Worm (Caenorhabditis elegans): ENCODE results near the gene chdh-1.

The chdh-1 gene

ce11 chrII:8744555-8745448, 46.1 kb upstream of the chdh-1 start:
- no peak for TF ChIP-seq ets-4 (tag; optimal IDR thresholded peaks at IDR 0.05)
- TF ChIP-seq ahr-1 (tag; optimal IDR thresholded peaks at IDR 0.05): no peak
- TF ChIP-seq madf-2 (tag; optimal IDR thresholded peaks at IDR 0.05): no peak
- TF ChIP-seq eyg-1 (tag; optimal IDR thresholded peaks at IDR 0.05): no peak
- TF ChIP-seq unc-42 (tag; optimal IDR thresholded peaks at IDR 0.05): no peak
- no peak for TF ChIP-seq elt-4 (tag; optimal IDR thresholded peaks at IDR 0.05)
- TF ChIP-seq gmeb-2 (tag; optimal IDR thresholded peaks at IDR 0.05): no peak
- no peak for TF ChIP-seq T23F11.4 (GFP tag; optimal IDR thresholded peaks at IDR 0.05)
- no peak for TF ChIP-seq ama-1 (optimal IDR thresholded peaks at IDR 0.05)

ce11 chrII:8743379-8744173, 44.8 kb upstream of the chdh-1 start, which contains the start of gene mak-1:
Gene mak-1, plus strand, starts transcription at chrII:8744071.
- no peak for TF ChIP-seq ceh-45 (GFP tag; IDR thresholded peaks at IDR 0.05)
- no peak for TF ChIP-seq lim-6 (tag; optimal IDR thresholded peaks at IDR 0.05)
- no peak for TF ChIP-seq ceh-9 (tag; optimal IDR thresholded peaks at IDR 0.05)
- no peak for TF ChIP-seq hlh-15 (tag; optimal IDR thresholded peaks at IDR 0.05)
- no peak for TF ChIP-seq ceh-14 (tag; optimal IDR thresholded peaks at IDR 0.05)
- peak; percentile 41 for TF ChIP-seq C08G9.2 (tag; optimal IDR thresholded peaks at IDR 0.05)
- peak; percentile 4 for TF ChIP-seq rnt-1 (tag; optimal IDR thresholded peaks at IDR 0.05)
- TF ChIP-seq nfya-1 (tag; optimal IDR thresholded peaks at IDR 0.05): peak; percentile 32
- no peak for TF ChIP-seq ceh-22 (tag; optimal IDR thresholded peaks at IDR 0.05)
- TF ChIP-seq fkh-6 (tag; optimal IDR thresholded peaks at IDR 0.05): no peak
- no peak for TF ChIP-seq fax-1 (tag; optimal IDR thresholded peaks at IDR 0.05)
- no peak for TF ChIP-seq sox-2 (GFP tag; IDR thresholded peaks at IDR 0.05)
- no peak for TF ChIP-seq F13H6.1 (tag; optimal IDR thresholded peaks at IDR 0.05)
- no peak for TF ChIP-seq ttx-3 (tag; optimal IDR thresholded peaks at IDR 0.05)
- no peak for TF ChIP-seq che-1 (tag; optimal IDR thresholded peaks at IDR 0.05)
- TF ChIP-seq ceh-18 (tag; optimal IDR thresholded peaks at IDR 0.05): peak; percentile 68

ce11 chrII:8742972-8743371, 44.2 kb upstream of the chdh-1 start:
- TF ChIP-seq hlh-30 (tag; optimal IDR thresholded peaks at IDR 0.05; ENCODE audit: insufficient read depth) (peak; percentile 25), ceh-48 (tag; optimal IDR thresholded peaks at IDR 0.05) (peak; percentile 2), K09A11.1 (tag; optimal IDR thresholded peaks at IDR 0.05; ENCODE audit: insufficient read depth) (no peak), unc-42 (tag; optimal IDR thresholded peaks at IDR 0.05) (peak; percentile 40)

ce11 chrII:8742006-8742847, 43.5 kb upstream of the chdh-1 start:
- no peak for TF ChIP-seq pqm-1 (tag; optimal IDR thresholded peaks at IDR 0.05)
- TF ChIP-seq odd-2 (tag; optimal IDR thresholded peaks at IDR 0.05): no peak
- no peak for TF ChIP-seq gmeb-2 (tag; optimal IDR thresholded peaks at IDR 0.05)
- TF ChIP-seq fkh-6 (tag; optimal IDR thresholded peaks at IDR 0.05): no peak
- TF ChIP-seq unc-42 (tag; optimal IDR thresholded peaks at IDR 0.05): no peak
- no peak for TF ChIP-seq dmd-4 (tag; optimal IDR thresholded peaks at IDR 0.05; ENCODE audit: borderline replicate concordance)
- no peak for TF ChIP-seq unc-3 (GFP tag; conservative IDR thresholded peaks at IDR 0.05)
- TF ChIP-seq unc-3 (tag; optimal IDR thresholded peaks at IDR 0.05): no peak
- no peak for TF ChIP-seq lin-11 (tag; optimal IDR thresholded peaks at IDR 0.05)
- no peak for TF ChIP-seq ref-2 (tag; optimal IDR thresholded peaks at IDR 0.05)
- no peak for TF ChIP-seq ttx-3 (tag; optimal IDR thresholded peaks at IDR 0.05)
- no peak for TF ChIP-seq dve-1 (tag; optimal IDR thresholded peaks at IDR 0.05)
- no peak for TF ChIP-seq T23F11.4 (GFP tag; optimal IDR thresholded peaks at IDR 0.05)
- no peak for TF ChIP-seq che-1 (tag; optimal IDR thresholded peaks at IDR 0.05)
- no peak for TF ChIP-seq C38D4.7 (GFP tag; optimal IDR thresholded peaks at IDR 0.05)
- TF ChIP-seq elt-4 (tag; optimal IDR thresholded peaks at IDR 0.05): no peak

All from whole organism, late embryonic.